Worm (Caenorhabditis elegans) whole organism, L1 larva: ENCODE data around the gene Y39B6A.37.

Source experiments
- C04F5.9 ChIP-seq: sonication (generic microtip); optimal IDR thresholded peaks from 2 replicates; lab custom pipeline; 2016; ENCODE audit warnings: missing genetic modification characterization, missing compliant biosample characterization
- C16A3.4 ChIP-seq: fragments of 150-350 bp; optimal IDR thresholded peaks from 2 replicates; lab custom pipeline; 2014; ENCODE audit warnings: missing biosample characterization, missing genetic modification characterization
- F16B12.6 ChIP-seq: fragments of 150-350 bp; optimal IDR thresholded peaks from 2 replicates; lab custom pipeline; 2014; ENCODE audit warnings: missing biosample characterization, missing genetic modification characterization
- ceh-63 ChIP-seq: fragments of 200-800 bp; sonication (Bioruptor generic); optimal IDR thresholded peaks from 2 replicates; lab custom pipeline; 2018; ENCODE audit warnings: mild to moderate bottlenecking, missing genetic modification characterization, missing compliant biosample characterization
- ceh-82 ChIP-seq, 3 experiments: fragments of 150-350 bp in 1 of 3; sonication (generic microtip) in 2 of 3; optimal IDR thresholded peaks; 2 replicates each; lab custom pipeline; 2014 to 2017; ENCODE audit warnings: missing biosample characterization in 3 of 3, missing genetic modification characterization in 3 of 3
- ceh-88 ChIP-seq: fragments of 200-800 bp; sonication (Bioruptor generic); IDR thresholded peaks from 2 replicates; pipeline ENCODE4 v1.3.6; 2022; ENCODE audit warnings: missing genetic modification characterization, missing compliant biosample characterization
- ceh-90 ChIP-seq: sonication (generic microtip); optimal IDR thresholded peaks from 2 replicates; lab custom pipeline; 2016; ENCODE audit warnings: missing genetic modification characterization, missing compliant biosample characterization
- dpl-1 ChIP-seq, 3 experiments: fragments of 150-350 bp in 2 of 3; sonication (generic microtip) in 1 of 3; optimal IDR thresholded peaks; 2 replicates each; lab custom pipeline; 2014 to 2017; ENCODE audit warnings: missing biosample characterization in 3 of 3, missing genetic modification characterization in 3 of 3, missing genetic modification reagents in 3 of 3
- dsc-1 ChIP-seq: sonication (generic microtip); optimal IDR thresholded peaks from 2 replicates; lab custom pipeline; 2016; ENCODE audit warnings: mild to moderate bottlenecking, missing genetic modification characterization, missing compliant biosample characterization
- efl-1 ChIP-seq, 4 experiments: fragments of 150-350 bp; optimal IDR thresholded peaks in 3 of 4; peaks in 1 of 4; 1 replicate in 1 of 4; 2 replicates in 3 of 4; lab custom pipeline; 2014; ENCODE audit warnings: missing biosample characterization in 2 of 4, missing genetic modification characterization in 2 of 4, missing genetic modification reagents in 2 of 4
- elt-2 ChIP-seq: sonication (generic microtip); optimal IDR thresholded peaks from 2 replicates; lab custom pipeline; 2016; ENCODE audit warnings: missing genetic modification characterization, mild to moderate bottlenecking, inconsistent platforms, missing compliant biosample characterization, missing genetic modification reagents
- ets-5 ChIP-seq: fragments of 200-800 bp; sonication (Bioruptor generic); IDR thresholded peaks from 2 replicates; pipeline ENCODE4 v1.3.6; 2022; ENCODE audit warnings: missing genetic modification characterization, missing compliant biosample characterization
- fkh-10 ChIP-seq: sonication (generic microtip); optimal IDR thresholded peaks from 2 replicates; lab custom pipeline; 2017; ENCODE audit warnings: missing biosample characterization, missing genetic modification reagents, missing genetic modification characterization
- fkh-4 ChIP-seq: sonication (generic microtip); optimal IDR thresholded peaks from 2 replicates; lab custom pipeline; 2016; ENCODE audit warnings: missing compliant biosample characterization, missing genetic modification characterization, borderline replicate concordance
- fos-1 ChIP-seq: fragments of 150-350 bp; optimal IDR thresholded peaks from 2 replicates; lab custom pipeline; 2014; ENCODE audit warnings: missing biosample characterization, missing genetic modification characterization
- grh-1 ChIP-seq: fragments of 200-800 bp; sonication (Bioruptor generic); IDR thresholded peaks from 2 replicates; pipeline ENCODE4 v1.3.6; 2022; ENCODE audit warnings: missing genetic modification reagents, missing genetic modification characterization, missing compliant biosample characterization
- hlh-4 ChIP-seq: sonication (generic microtip); optimal IDR thresholded peaks from 2 replicates; lab custom pipeline; 2016; ENCODE audit warnings: mild to moderate bottlenecking, missing genetic modification characterization, missing compliant biosample characterization
- irx-1 ChIP-seq: sonication (generic microtip); optimal IDR thresholded peaks from 2 replicates; lab custom pipeline; 2016; ENCODE audit warnings: missing genetic modification characterization, missing compliant biosample characterization
- isw-1 ChIP-seq: fragments of 200-800 bp; sonication (Bioruptor generic); IDR thresholded peaks from 2 replicates; pipeline ENCODE4 v1.3.6; 2022; ENCODE audit warnings: missing genetic modification characterization, missing compliant biosample characterization
- jun-1 ChIP-seq: fragments of 150-350 bp; optimal IDR thresholded peaks from 2 replicates; lab custom pipeline; 2014; ENCODE audit warnings: missing biosample characterization, missing genetic modification reagents, missing genetic modification characterization
- lin-13 ChIP-seq: fragments of 150-350 bp; optimal IDR thresholded peaks from 2 replicates; lab custom pipeline; 2014; ENCODE audit warnings: missing biosample characterization, missing genetic modification reagents, missing genetic modification characterization
- lin-35 ChIP-seq, 2 experiments: fragments of 150-350 bp; optimal IDR thresholded peaks; 2 replicates each; lab custom pipeline; 2014; ENCODE audit warnings: missing biosample characterization in 2 of 2, missing genetic modification characterization in 2 of 2, missing genetic modification reagents in 2 of 2
- lsy-2 ChIP-seq, 2 experiments: fragments of 150-350 bp; optimal IDR thresholded peaks; 2 replicates each; lab custom pipeline; 2014; ENCODE audit warnings: missing biosample characterization in 2 of 2, missing genetic modification characterization in 2 of 2
- mef-2 ChIP-seq: fragments of 150-350 bp; optimal IDR thresholded peaks from 2 replicates; lab custom pipeline; 2014; ENCODE audit warnings: missing biosample characterization, missing genetic modification characterization
- nhr-11 ChIP-seq: fragments of 150-350 bp; optimal IDR thresholded peaks from 2 replicates; lab custom pipeline; 2014; ENCODE audit warnings: missing biosample characterization, missing genetic modification characterization
- nhr-12 ChIP-seq: sonication (generic microtip); optimal IDR thresholded peaks from 2 replicates; lab custom pipeline; 2017; ENCODE audit warnings: missing biosample characterization, missing genetic modification characterization
- nhr-19 ChIP-seq: fragments of 200-800 bp; sonication (Bioruptor generic); conservative IDR thresholded peaks from 2 replicates; pipeline ENCODE4 v1.3.6; 2022; ENCODE audit warnings: missing genetic modification characterization, missing compliant biosample characterization
- nhr-28 ChIP-seq: fragments of 150-350 bp; optimal IDR thresholded peaks from 2 replicates; lab custom pipeline; 2014; ENCODE audit warnings: missing biosample characterization, missing genetic modification characterization
- nhr-71 ChIP-seq: sonication (generic microtip); optimal IDR thresholded peaks from 2 replicates; lab custom pipeline; 2016; ENCODE audit warnings: mild to moderate bottlenecking, missing genetic modification characterization, moderate library complexity, missing compliant biosample characterization
- nhr-76 ChIP-seq: sonication (generic microtip); optimal IDR thresholded peaks from 2 replicates; lab custom pipeline; 2017; ENCODE audit warnings: missing biosample characterization, missing genetic modification characterization
- pag-3 ChIP-seq: sonication (generic microtip); optimal IDR thresholded peaks from 2 replicates; lab custom pipeline; 2017; ENCODE audit warnings: missing genetic modification characterization, mild to moderate bottlenecking, missing compliant biosample characterization, antibody characterized with exemption, borderline replicate concordance; ENCODE audit not compliant: insufficient read depth
- skn-1 ChIP-seq: fragments of 150-350 bp; optimal IDR thresholded peaks from 2 replicates; lab custom pipeline; 2014; ENCODE audit warnings: missing biosample characterization, missing genetic modification characterization
- snu-23 ChIP-seq: sonication (generic microtip); optimal IDR thresholded peaks from 2 replicates; lab custom pipeline; 2016; ENCODE audit warnings: missing genetic modification characterization, missing compliant biosample characterization
- sup-37 ChIP-seq: fragments of 200-800 bp; sonication (Bioruptor generic); optimal IDR thresholded peaks from 2 replicates; lab custom pipeline; 2018; ENCODE audit warnings: mild to moderate bottlenecking, missing genetic modification characterization, missing compliant biosample characterization
- swsn-7 ChIP-seq: sonication (generic microtip); optimal IDR thresholded peaks from 2 replicates; lab custom pipeline; 2016; ENCODE audit warnings: missing genetic modification characterization, missing compliant biosample characterization
- tbx-2 ChIP-seq: sonication (generic microtip); optimal IDR thresholded peaks from 2 replicates; lab custom pipeline; 2016; ENCODE audit warnings: missing genetic modification characterization, missing compliant biosample characterization
- unc-86 ChIP-seq: sonication (generic microtip); optimal IDR thresholded peaks from 2 replicates; lab custom pipeline; 2016; ENCODE audit warnings: missing genetic modification characterization, missing compliant biosample characterization
- unc-98 ChIP-seq: fragments of 200-800 bp; sonication (Bioruptor generic); IDR thresholded peaks from 2 replicates; pipeline ENCODE4 v1.3.6; 2022; ENCODE audit warnings: missing genetic modification characterization, missing compliant biosample characterization
- vab-15 ChIP-seq: sonication (generic microtip); optimal IDR thresholded peaks from 2 replicates; lab custom pipeline; 2017; ENCODE audit warnings: missing genotype, mild to moderate bottlenecking, missing genetic modification characterization, missing compliant biosample characterization
- xbp-1 ChIP-seq: sonication (generic microtip); optimal IDR thresholded peaks from 2 replicates; lab custom pipeline; 2016; ENCODE audit warnings: missing genetic modification characterization, missing compliant biosample characterization
- zip-4 ChIP-seq: fragments of 200-800 bp; sonication (Bioruptor generic); optimal IDR thresholded peaks from 2 replicates; lab custom pipeline; 2018; ENCODE audit warnings: mild to moderate bottlenecking, missing genetic modification characterization, moderate library complexity, missing compliant biosample characterization
- ztf-4 ChIP-seq: fragments of 150-350 bp; optimal IDR thresholded peaks from 2 replicates; lab custom pipeline; 2014; ENCODE audit warnings: missing biosample characterization, missing genetic modification characterization

The Y39B6A.37 gene

ce11 chrV:19001016-19001415 is 10.4 kb downstream of the Y39B6A.37 start, which contains the start of gene Y39B6A.34:
Y39B6A.34 (plus strand) TSS chrV:19001018.
- TF ChIP-seq lin-35 (GFP tag; optimal IDR thresholded peaks at IDR 0.05; lab: Kevin White, UChicago) = peak in 1 of 2 experiments; percentile 30
- peak; percentile 1 for TF ChIP-seq C16A3.4 (tag; lab: Kevin White, UChicago)
- TF ChIP-seq snu-23 = peak; percentile 38
- TF ChIP-seq skn-1 (tag; lab: Kevin White, UChicago) = peak; percentile 14
- peak; percentile 36 for TF ChIP-seq swsn-7 (tag; lab: Kevin White, UChicago)
- TF ChIP-seq unc-98 (GFP tag; lab: Robert Waterston, UW) = no peak
- TF ChIP-seq irx-1 (tag; lab: Kevin White, UChicago) = no peak
- TF ChIP-seq elt-2 (tag; lab: Kevin White, UChicago) = peak; percentile 12
- TF ChIP-seq fos-1 (tag; lab: Kevin White, UChicago) = no peak
- peak; percentile 45 for TF ChIP-seq nhr-71 (tag; lab: Kevin White, UChicago)
- no peak for TF ChIP-seq nhr-11 (tag; lab: Kevin White, UChicago)
- peak; percentile 2 to 40 for TF ChIP-seq efl-1 (optimal IDR thresholded peaks at IDR 0.05; lab: Kevin White, UChicago)
- TF ChIP-seq efl-1 (GFP tag; optimal IDR thresholded peaks at IDR 0.05 in 1 of 2; lab: Kevin White, UChicago) = peak; percentile 31 to 76
- TF ChIP-seq lsy-2 (tag; optimal IDR thresholded peaks at IDR 0.05; lab: Kevin White, UChicago) = peak; percentile 11 to 48
- TF ChIP-seq tbx-2 (tag; lab: Kevin White, UChicago) = peak; percentile 15
- peak in 2 of 3 experiments; percentile 11 to 32 for TF ChIP-seq dpl-1 (GFP tag; optimal IDR thresholded peaks at IDR 0.05; lab: Kevin White, UChicago)
- no peak for TF ChIP-seq fkh-4 (tag; lab: Kevin White, UChicago)
- TF ChIP-seq unc-86 (tag; lab: Kevin White, UChicago) = no peak
- TF ChIP-seq dsc-1 (tag; lab: Kevin White, UChicago) = peak; percentile 23
- TF ChIP-seq ztf-4 = peak; percentile 33
- TF ChIP-seq nhr-19 (GFP tag; lab: Robert Waterston, UW) = peak; percentile 52
- no peak for TF ChIP-seq ceh-63 (GFP tag; lab: Kevin White, UChicago)
- peak in 1 of 3 experiments; percentile 46 for TF ChIP-seq ceh-82 (tag; optimal IDR thresholded peaks at IDR 0.05; lab: Kevin White, UChicago)

- TF ChIP-seq nhr-28 (tag; lab: Kevin White, UChicago) = no peak
- TF ChIP-seq pag-3 (tag; lab: Kevin White, UChicago) = no peak
- TF ChIP-seq jun-1 (tag; lab: Kevin White, UChicago) = no peak
- no peak for TF ChIP-seq ceh-88 (GFP tag; lab: Robert Waterston, UW)
- TF ChIP-seq vab-15 (tag; lab: Kevin White, UChicago) = no peak
- no peak for TF ChIP-seq C04F5.9 (tag; lab: Kevin White, UChicago)
- no peak for TF ChIP-seq ceh-90 (tag; lab: Kevin White, UChicago)
- TF ChIP-seq fos-1 (tag; lab: Kevin White, UChicago) = no peak
- no peak for TF ChIP-seq unc-98 (GFP tag; lab: Robert Waterston, UW)
- TF ChIP-seq nhr-76 (tag; lab: Kevin White, UChicago) = no peak
- no peak for TF ChIP-seq grh-1 (GFP tag; lab: Robert Waterston, UW)
- TF ChIP-seq, all 84 proteins: peak for 0
Measured at ce11 chrV:19001656-19002055, 11.0 kb downstream of the Y39B6A.37 start, which contains the start of gene Y39B6A.33. Y39B6A.33 (plus strand) TSS chrV:19001956.

- TF ChIP-seq fkh-10 (GFP tag; lab: Kevin White, UChicago) = no peak
- TF ChIP-seq lin-35 (GFP tag; optimal IDR thresholded peaks at IDR 0.05; lab: Kevin White, UChicago) = no peak
- no peak for TF ChIP-seq mef-2 (tag; lab: Kevin White, UChicago)
- no peak for TF ChIP-seq nhr-12 (tag; lab: Kevin White, UChicago)
- TF ChIP-seq zip-4 = no peak
- TF ChIP-seq vab-15 (tag; lab: Kevin White, UChicago) = no peak
- TF ChIP-seq nhr-19 (GFP tag; lab: Robert Waterston, UW) = no peak
- no peak for TF ChIP-seq dsc-1 (tag; lab: Kevin White, UChicago)
- TF ChIP-seq ceh-90 (tag; lab: Kevin White, UChicago) = no peak
- no peak for TF ChIP-seq F16B12.6
- TF ChIP-seq xbp-1 (tag; lab: Kevin White, UChicago) = no peak
- no peak for TF ChIP-seq ets-5 (GFP tag; lab: Robert Waterston, UW)
- TF ChIP-seq isw-1 = no peak
- TF ChIP-seq ztf-4 = no peak
- TF ChIP-seq lsy-2 (tag; optimal IDR thresholded peaks at IDR 0.05; lab: Kevin White, UChicago) = no peak
- no peak for TF ChIP-seq hlh-4 (tag; lab: Kevin White, UChicago)
- TF ChIP-seq lin-13 (GFP tag; lab: Kevin White, UChicago) = no peak
- no peak for TF ChIP-seq sup-37 (GFP tag; lab: Kevin White, UChicago)
Measured at ce11 chrV:19010405-19010804, 19.8 kb downstream of the Y39B6A.37 start.
